Worm (Caenorhabditis elegans): ENCODE data around the gene ceh-1.

Gene ceh-1

ce11 chrX:4635643-4636042 lies 18.3 kb downstream of the ceh-1 start (continued):
- peak; percentile 18 for TF ChIP-seq unc-86 (tag; optimal IDR thresholded peaks at IDR 0.05)
- no peak for TF ChIP-seq jun-1 (tag; optimal IDR thresholded peaks at IDR 0.05)
- no peak for TF ChIP-seq fkh-10 (GFP tag; optimal IDR thresholded peaks at IDR 0.05)
- peak; percentile 88 for TF ChIP-seq F16B12.6 (tag; optimal IDR thresholded peaks at IDR 0.05)
- no peak for TF ChIP-seq ceh-8 (GFP tag; optimal IDR thresholded peaks at IDR 0.05)
- no peak for TF ChIP-seq C34B4.2 (tag; optimal IDR thresholded peaks at IDR 0.05)
- peak; percentile 17 for TF ChIP-seq vab-15 (tag; optimal IDR thresholded peaks at IDR 0.05)
- TF ChIP-seq unc-130 (tag; optimal IDR thresholded peaks at IDR 0.05), result no peak
- peak; percentile 33 for TF ChIP-seq snpc-4 (tag; optimal IDR thresholded peaks at IDR 0.05)
- no peak for TF ChIP-seq sptf-1 (tag; optimal IDR thresholded peaks at IDR 0.05)
- no peak for TF ChIP-seq ceh-90 (tag; optimal IDR thresholded peaks at IDR 0.05)
- TF ChIP-seq fos-1 (tag; optimal IDR thresholded peaks at IDR 0.05), result no peak
- no peak for TF ChIP-seq ztf-11 (tag; optimal IDR thresholded peaks at IDR 0.05)
- TF ChIP-seq elt-2 (tag; optimal IDR thresholded peaks at IDR 0.05), result no peak
- peak; percentile 70 for TF ChIP-seq snu-23 (GFP tag; optimal IDR thresholded peaks at IDR 0.05)
- TF ChIP-seq zip-4 (GFP tag; optimal IDR thresholded peaks at IDR 0.05), result no peak
- TF ChIP-seq lin-39 (tag; optimal IDR thresholded peaks at IDR 0.05), result peak; percentile 30
- no peak for TF ChIP-seq unc-98 (GFP tag; IDR thresholded peaks at IDR 0.05)
- peak in 1 of 2 experiments; percentile 89 for TF ChIP-seq mdl-1 (tag; optimal IDR thresholded peaks at IDR 0.05)
- no peak for TF ChIP-seq sox-4 (tag; optimal IDR thresholded peaks at IDR 0.05)
- TF ChIP-seq lin-14 (GFP tag; optimal IDR thresholded peaks at IDR 0.05), result peak; percentile 88
- no peak for TF ChIP-seq aly-2 (tag; optimal IDR thresholded peaks at IDR 0.05)
- peak in 1 of 6 experiments; percentile 65 for TF ChIP-seq elt-3 (tag; optimal IDR thresholded peaks at IDR 0.05)
- no peak for TF ChIP-seq nhr-84 (tag; optimal IDR thresholded peaks at IDR 0.05)
- peak; percentile 75 for TF ChIP-seq nhr-20 (tag; optimal IDR thresholded peaks at IDR 0.05)
- TF ChIP-seq nhr-237 (tag; optimal IDR thresholded peaks at IDR 0.05), result no peak
- no peak for TF ChIP-seq Y116A8C.19 (tag; optimal IDR thresholded peaks at IDR 0.05; ENCODE audit: borderline replicate concordance)
- TF ChIP-seq ceh-88 (GFP tag; IDR thresholded peaks at IDR 0.05), result no peak
- TF ChIP-seq nhr-28 (tag; optimal IDR thresholded peaks at IDR 0.05), result no peak
- TF ChIP-seq pag-3 (tag; optimal IDR thresholded peaks at IDR 0.05; ENCODE audit: borderline replicate concordance, insufficient read depth), result no peak
- no peak for TF ChIP-seq ztf-4 (tag; optimal IDR thresholded peaks at IDR 0.05)
- no peak for TF ChIP-seq nhr-77 (tag; optimal IDR thresholded peaks at IDR 0.05)
- TF ChIP-seq mef-2 (tag; optimal IDR thresholded peaks at IDR 0.05), result no peak
- TF ChIP-seq dsc-1 (tag; optimal IDR thresholded peaks at IDR 0.05), result peak; percentile 32
- TF ChIP-seq lin-15B (tag; optimal IDR thresholded peaks at IDR 0.05), result no peak
- TF ChIP-seq pqm-1 (tag; optimal IDR thresholded peaks at IDR 0.05), result no peak
- TF ChIP-seq mep-1 (tag; optimal IDR thresholded peaks at IDR 0.05), result peak; percentile 64
- TF ChIP-seq nhr-71 (tag; optimal IDR thresholded peaks at IDR 0.05), result peak; percentile 68
- TF ChIP-seq nhr-19 (GFP tag; conservative IDR thresholded peaks at IDR 0.05), result peak; percentile 56
- peak; percentile 43 for TF ChIP-seq C16A3.4 (tag; optimal IDR thresholded peaks at IDR 0.05)
- no peak for TF ChIP-seq efl-3 (GFP tag; optimal IDR thresholded peaks at IDR 0.05)
- TF ChIP-seq efl-1 (optimal IDR thresholded peaks at IDR 0.05), result peak; percentile 11 to 37
- TF ChIP-seq efl-1 (GFP tag; optimal IDR thresholded peaks at IDR 0.05 in 1 of 2), result peak in 1 of 2 experiments; percentile 9
- no peak for TF ChIP-seq alr-1 (tag; optimal IDR thresholded peaks at IDR 0.05; ENCODE audit: borderline replicate concordance)
- peak; percentile 2 to 26 (median 8) for TF ChIP-seq dpl-1 (GFP tag; optimal IDR thresholded peaks at IDR 0.05)
- TF ChIP-seq nhr-11 (tag; optimal IDR thresholded peaks at IDR 0.05), result no peak
- peak in 1 of 3 experiments; percentile 49 for TF ChIP-seq ceh-82 (tag; optimal IDR thresholded peaks at IDR 0.05)
- peak; percentile 21; the same call in 1 of the 2 replicates for TF ChIP-seq isw-1 (GFP tag; IDR thresholded peaks at IDR 0.05)
- no peak for TF ChIP-seq ama-1 (optimal IDR thresholded peaks at IDR 0.05)
- no peak for TF ChIP-seq unc-62 (GFP tag; optimal IDR thresholded peaks at IDR 0.05)
- peak; percentile 65 for TF ChIP-seq nhr-47 (tag; optimal IDR thresholded peaks at IDR 0.05)
- no peak for TF ChIP-seq sup-37 (GFP tag; optimal IDR thresholded peaks at IDR 0.05)
- TF ChIP-seq blmp-1 (tag; optimal IDR thresholded peaks at IDR 0.05), result peak; percentile 59
- no peak for TF ChIP-seq hlh-17 (GFP tag; optimal IDR thresholded peaks at IDR 0.05; ENCODE audit: borderline replicate concordance)

Data from whole organism, L1 larva.